Worm (Caenorhabditis elegans): ENCODE results near the gene srj-24.

Gene srj-24

ce11 chrV:727484-728351, 11.0 kb downstream of the srj-24 start, which contains the start of the genes icl-1 and srh-2 (continued):
- TF ChIP-seq nhr-237 (tag; optimal IDR thresholded peaks at IDR 0.05), result no peak
- TF ChIP-seq R02D3.7 (tag; optimal IDR thresholded peaks at IDR 0.05), result no peak
- peak; percentile 11 for TF ChIP-seq lin-39 (tag; optimal IDR thresholded peaks at IDR 0.05)
- no peak for TF ChIP-seq nhr-12 (tag; optimal IDR thresholded peaks at IDR 0.05)

- no peak for TF ChIP-seq tbx-2 (tag; optimal IDR thresholded peaks at IDR 0.05)
- peak; percentile 13 for TF ChIP-seq elt-2 (tag; optimal IDR thresholded peaks at IDR 0.05)
- no peak for TF ChIP-seq fos-1 (tag; optimal IDR thresholded peaks at IDR 0.05)
- TF ChIP-seq nhr-76 (tag; optimal IDR thresholded peaks at IDR 0.05), result no peak
- TF ChIP-seq elt-3 (tag; optimal IDR thresholded peaks at IDR 0.05), result peak in 1 of 3 experiments; percentile 5
- TF ChIP-seq sea-2 (GFP tag; optimal IDR thresholded peaks at IDR 0.05), result no peak
- no peak for TF ChIP-seq unc-62 (GFP tag; optimal IDR thresholded peaks at IDR 0.05)
- TF ChIP-seq pqm-1 (tag; optimal IDR thresholded peaks at IDR 0.05), result peak; percentile 17
- TF ChIP-seq ama-1 (optimal IDR thresholded peaks at IDR 0.05), result peak; percentile 95
- TF ChIP-seq ztf-4 (tag; optimal IDR thresholded peaks at IDR 0.05), result no peak
- peak; percentile 25 for TF ChIP-seq nhr-25 (tag; optimal IDR thresholded peaks at IDR 0.05)
- peak; percentile 56 for TF ChIP-seq nhr-43 (tag; optimal IDR thresholded peaks at IDR 0.05; ENCODE audit: poor library complexity, severe bottlenecking)
- TF ChIP-seq zag-1 (tag; optimal IDR thresholded peaks at IDR 0.05), result no peak
- TF ChIP-seq nhr-237 (tag; optimal IDR thresholded peaks at IDR 0.05), result no peak
- peak; percentile 35 for TF ChIP-seq egl-5 (tag; optimal IDR thresholded peaks at IDR 0.05)
- no peak for TF ChIP-seq mml-1 (tag; optimal IDR thresholded peaks at IDR 0.05)
- no peak for TF ChIP-seq R02D3.7 (tag; optimal IDR thresholded peaks at IDR 0.05)
- no peak for TF ChIP-seq eor-1 (tag; optimal IDR thresholded peaks at IDR 0.05)
- TF ChIP-seq ztf-11 (tag; optimal IDR thresholded peaks at IDR 0.05), result no peak
Observed at ce11 chrV:726573-727483, 11.8 kb downstream of the srj-24 start.

ce11 chrV:725807-726572, 12.7 kb downstream of the srj-24 start:
- TF ChIP-seq nfya-1 (tag; optimal IDR thresholded peaks at IDR 0.05; ENCODE audit: insufficient read depth), result peak; percentile 18
- peak; percentile 24 for TF ChIP-seq nhr-43 (tag; optimal IDR thresholded peaks at IDR 0.05; ENCODE audit: poor library complexity, severe bottlenecking)
- TF ChIP-seq lin-39 (tag; optimal IDR thresholded peaks at IDR 0.05), result peak; percentile 38
- TF ChIP-seq elt-3 (tag; optimal IDR thresholded peaks at IDR 0.05), result peak in 1 of 3 experiments; percentile 53
- TF ChIP-seq ceh-82 (tag; optimal IDR thresholded peaks at IDR 0.05), result no peak
- no peak for TF ChIP-seq ceh-16 (tag; optimal IDR thresholded peaks at IDR 0.05)
- peak; percentile 2 for TF ChIP-seq nhr-25 (tag; optimal IDR thresholded peaks at IDR 0.05)
- peak; percentile 5 for TF ChIP-seq nhr-23 (tag; optimal IDR thresholded peaks at IDR 0.05)
- TF ChIP-seq ama-1 (optimal IDR thresholded peaks at IDR 0.05), result peak; percentile 82

ce11 chrV:724946-725806, 13.5 kb downstream of the srj-24 start:
- TF ChIP-seq ama-1 (optimal IDR thresholded peaks at IDR 0.05), result peak; percentile 92
- peak; percentile 58 for TF ChIP-seq nhr-43 (tag; optimal IDR thresholded peaks at IDR 0.05; ENCODE audit: poor library complexity, severe bottlenecking)
- TF ChIP-seq elt-3 (tag; optimal IDR thresholded peaks at IDR 0.05), result no peak
- peak; percentile 27 for TF ChIP-seq pha-4 (tag; optimal IDR thresholded peaks at IDR 0.05)
- peak; percentile 12 for TF ChIP-seq nhr-25 (tag; optimal IDR thresholded peaks at IDR 0.05)
- TF ChIP-seq lin-39 (tag; optimal IDR thresholded peaks at IDR 0.05), result peak; percentile 39
- TF ChIP-seq ztf-4 (tag; optimal IDR thresholded peaks at IDR 0.05), result no peak
- no peak for TF ChIP-seq egl-27 (tag; optimal IDR thresholded peaks at IDR 0.05)

All from whole organism, L3 larva.